Fruit fly (Drosophila melanogaster): Measurements from ENCODE around the gene Ndae1.

The Ndae1 gene

DNA sequence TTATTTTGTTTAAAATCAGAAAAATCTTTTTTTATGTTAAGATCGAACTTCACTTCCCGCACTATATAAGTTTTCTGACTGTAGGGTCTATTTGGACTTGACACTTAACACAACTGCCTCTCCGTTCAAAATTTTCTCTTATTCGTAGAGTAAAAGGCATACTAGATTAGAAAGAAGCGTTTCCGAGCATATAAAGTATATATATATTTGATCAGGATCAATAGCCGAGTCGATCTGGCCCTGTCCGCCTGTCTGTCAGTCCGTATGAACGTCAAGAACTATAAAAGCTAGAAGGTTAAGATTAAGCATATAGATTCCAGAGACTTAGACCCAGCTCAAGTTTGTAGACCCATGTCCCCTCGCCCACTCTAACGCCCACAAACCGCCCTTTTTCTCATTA, 16.4 kb downstream of the Ndae1 start, which contains the start of gene CG43800:
Gene CG43800 (minus strand): TSS at position 101 of the 400 bp plus-strand sequence.
- TF ChIP-seq fkh (GFP tag; optimal IDR thresholded peaks at IDR 0.05): no peak
- TF ChIP-seq CG10669 (GFP tag; optimal IDR thresholded peaks at IDR 0.05): no peak
- TF ChIP-seq Eip78C (GFP tag): no peak
- TF ChIP-seq pdm3 (GFP tag; optimal IDR thresholded peaks at IDR 0.05): no peak
- no peak for TF ChIP-seq Sox14 (GFP tag; optimal IDR thresholded peaks at IDR 0.05)
- no peak for TF ChIP-seq CG3919 (GFP tag; optimal IDR thresholded peaks at IDR 0.05)
- TF ChIP-seq lz (GFP tag; optimal IDR thresholded peaks at IDR 0.05): no peak

DNA sequence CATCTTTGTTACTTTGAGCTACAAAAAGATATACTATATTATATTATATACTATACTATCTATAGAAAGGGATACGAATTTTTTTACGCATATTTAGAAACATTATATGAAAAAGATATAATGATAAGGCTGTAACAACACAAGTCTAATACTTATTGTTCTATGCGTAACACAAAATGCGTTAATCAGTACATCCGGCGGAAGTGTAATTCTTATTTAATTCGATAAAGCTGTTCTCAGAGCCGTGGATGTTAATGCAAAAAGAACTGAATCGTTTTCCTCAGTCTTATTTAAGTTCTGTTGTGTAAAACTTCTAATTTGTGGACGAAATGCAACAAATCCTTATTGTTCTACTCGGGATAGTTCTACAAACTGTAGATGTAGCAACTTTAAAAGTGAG, 21.7 kb downstream of the Ndae1 start, which contains the start of gene CG43799:
Gene CG43799 (plus strand): TSS at position 301 of the 400 bp plus-strand sequence.
- TF ChIP-seq CG3919 (GFP tag; optimal IDR thresholded peaks at IDR 0.05): no peak
- TF ChIP-seq ss (GFP tag; optimal IDR thresholded peaks at IDR 0.05): no peak
- no peak for TF ChIP-seq Met (GFP tag; optimal IDR thresholded peaks at IDR 0.05)
- TF ChIP-seq Ets21C (GFP tag; optimal IDR thresholded peaks at IDR 0.05): no peak
- TF ChIP-seq CG10631 (GFP tag; optimal IDR thresholded peaks at IDR 0.05): no peak
- TF ChIP-seq CG4318 (GFP tag; optimal IDR thresholded peaks at IDR 0.05): no peak
- TF ChIP-seq dac (GFP tag; optimal IDR thresholded peaks at IDR 0.05): no peak
- TF ChIP-seq CG11762 (GFP tag; optimal IDR thresholded peaks at IDR 0.05; ENCODE audit: insufficient read depth): no peak
- no peak for TF ChIP-seq CG9139 (GFP tag; optimal IDR thresholded peaks at IDR 0.05)
- TF ChIP-seq CG6854 (GFP tag; optimal IDR thresholded peaks at IDR 0.05): no peak
- TF ChIP-seq OdsH (GFP tag; optimal IDR thresholded peaks at IDR 0.05): no peak
- TF ChIP-seq Eip75B (GFP tag; optimal IDR thresholded peaks at IDR 0.05): no peak
- TF ChIP-seq fd59A (GFP tag; optimal IDR thresholded peaks at IDR 0.05): no peak
- no peak for TF ChIP-seq dsx (GFP tag; optimal IDR thresholded peaks at IDR 0.05; ENCODE audit: poor library complexity, severe bottlenecking)

DNA sequence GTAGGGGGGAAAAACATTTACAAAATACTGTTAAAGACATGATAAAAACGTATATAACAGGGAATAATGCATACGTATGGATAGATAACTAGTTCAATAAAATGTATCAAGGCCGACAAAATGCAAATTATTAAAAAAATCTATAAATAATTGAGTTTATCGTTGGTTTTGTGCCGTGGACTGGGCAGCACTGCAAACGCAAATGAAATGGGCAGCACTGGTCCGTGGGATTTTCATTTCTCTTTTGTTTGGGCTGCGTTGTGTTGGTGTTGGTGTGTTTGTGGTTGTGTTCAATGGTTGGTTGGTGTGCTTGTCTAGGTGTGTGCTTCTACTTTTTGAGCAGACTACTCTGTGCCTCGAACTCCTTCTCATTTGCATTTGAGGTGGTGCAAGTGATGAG, 22.6 kb downstream of the Ndae1 start:
- TF ChIP-seq CG6808 (GFP tag; optimal IDR thresholded peaks at IDR 0.05): peak; percentile 87
- TF ChIP-seq fd85E (GFP tag; optimal IDR thresholded peaks at IDR 0.05): no peak

DNA sequence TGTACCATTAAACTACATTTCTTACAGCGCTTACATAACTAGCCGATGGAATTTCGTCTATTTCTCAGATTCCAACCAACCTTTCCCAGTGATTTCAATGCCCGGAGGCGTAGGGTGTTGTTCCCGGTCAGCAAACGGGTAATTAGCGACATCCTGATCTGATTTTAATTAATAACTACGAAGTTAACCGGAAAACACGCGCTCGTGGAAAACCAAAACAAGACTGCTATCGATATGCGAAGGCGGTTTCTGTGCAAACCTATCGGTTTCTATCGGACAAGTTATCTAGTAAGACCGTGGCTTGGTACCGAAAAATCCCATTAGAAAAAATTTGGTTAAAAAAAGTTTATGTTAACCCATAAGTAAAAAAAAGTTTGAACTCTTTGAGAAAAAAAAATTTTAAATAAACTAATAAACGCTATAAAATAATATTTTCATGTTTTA, 26.3 kb downstream of the Ndae1 start, which contains the start of gene mEFG1:
Gene mEFG1 (minus strand): TSS at position 253 of the 444 bp plus-strand sequence.
- TF ChIP-seq esn (GFP tag; optimal IDR thresholded peaks at IDR 0.05) (no peak), fkh (GFP tag; optimal IDR thresholded peaks at IDR 0.05) (no peak), CG10669 (GFP tag; optimal IDR thresholded peaks at IDR 0.05) (no peak), CG15336 (GFP tag; IDR thresholded peaks at IDR 0.05) (no peak), Ets96B (tag; optimal IDR thresholded peaks at IDR 0.05) (no peak)

DNA sequence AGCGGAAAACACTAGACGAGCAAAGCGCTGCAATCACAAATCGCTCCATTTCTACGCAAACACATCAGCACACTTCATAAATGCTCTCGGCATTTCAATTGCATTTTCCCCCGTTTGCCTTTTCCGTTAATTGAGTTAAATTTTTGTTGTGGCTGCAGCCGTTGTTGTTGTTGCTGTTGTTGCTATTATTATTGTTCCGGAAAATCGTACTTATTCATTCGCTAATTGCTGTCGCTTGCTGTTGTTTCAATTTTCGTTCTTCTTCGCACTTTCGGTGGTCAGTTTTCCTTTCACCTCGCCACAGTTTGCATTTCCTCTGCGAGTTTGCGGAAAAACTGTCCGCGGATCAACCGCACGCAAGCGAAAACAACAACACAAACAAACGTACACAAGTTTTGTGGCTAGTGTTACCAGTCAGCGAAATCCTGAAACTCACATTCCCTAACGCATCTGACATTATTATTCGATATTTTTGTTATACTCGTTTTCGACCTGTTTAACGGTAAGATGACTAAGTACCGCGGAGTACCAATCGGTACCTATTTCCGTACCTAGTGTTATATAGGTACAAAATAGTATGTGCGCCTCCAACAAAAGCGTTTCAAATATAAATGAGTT, 29.4 kb downstream of the Ndae1 start, which contains the start of gene CG13784:
Gene CG13784 (minus strand): TSS at position 384 of the 618 bp plus-strand sequence.
- TF ChIP-seq CG31627 (GFP tag; optimal IDR thresholded peaks at IDR 0.05): no peak
- TF ChIP-seq CG34406 (GFP tag; optimal IDR thresholded peaks at IDR 0.05): no peak
- no peak for TF ChIP-seq achi (GFP tag; optimal IDR thresholded peaks at IDR 0.05)
- TF ChIP-seq acj6 (GFP tag; optimal IDR thresholded peaks at IDR 0.05): peak; percentile 3
- TF ChIP-seq svp (GFP tag): peak; percentile 73
- peak; percentile 29 for TF ChIP-seq esn (GFP tag; optimal IDR thresholded peaks at IDR 0.05)
- peak; percentile 35 for TF ChIP-seq lz (GFP tag; optimal IDR thresholded peaks at IDR 0.05)
- peak; percentile 22 for TF ChIP-seq CG3032 (tag; optimal IDR thresholded peaks at IDR 0.05)
- TF ChIP-seq CG3919 (GFP tag; optimal IDR thresholded peaks at IDR 0.05): no peak
- peak; percentile 42; the same call in 1 of the 3 replicates for TF ChIP-seq CG6163 (GFP tag; IDR thresholded peaks at IDR 0.05)
- TF ChIP-seq dac (GFP tag; optimal IDR thresholded peaks at IDR 0.05): no peak
- TF ChIP-seq Sox15 (GFP tag; optimal IDR thresholded peaks at IDR 0.05): no peak
- no peak for TF ChIP-seq Smox (GFP tag; optimal IDR thresholded peaks at IDR 0.05)
- TF ChIP-seq vri (GFP tag; optimal IDR thresholded peaks at IDR 0.05): peak; percentile 54
- TF ChIP-seq CG8119 (GFP tag; IDR thresholded peaks at IDR 0.05): peak; percentile 18; the same call in 1 of the 3 replicates
- TF ChIP-seq CG10631 (GFP tag; optimal IDR thresholded peaks at IDR 0.05): peak; percentile 9
- TF ChIP-seq CG15336 (GFP tag; IDR thresholded peaks at IDR 0.05): no peak
- peak; percentile 77 for TF ChIP-seq Eip78C (GFP tag)
- no peak for TF ChIP-seq CG10669 (GFP tag; optimal IDR thresholded peaks at IDR 0.05)
- TF ChIP-seq OdsH (GFP tag; optimal IDR thresholded peaks at IDR 0.05): peak; percentile 17
- TF ChIP-seq CG11294 (GFP tag; IDR thresholded peaks at IDR 0.05): no peak
- TF ChIP-seq fkh (GFP tag; optimal IDR thresholded peaks at IDR 0.05): peak; percentile 68
- peak; percentile 23 for TF ChIP-seq Hr4 (GFP tag; optimal IDR thresholded peaks at IDR 0.05)
- no peak for TF ChIP-seq CG1621 (tag; optimal IDR thresholded peaks at IDR 0.05)
- no peak for TF ChIP-seq CG8632 (GFP tag; optimal IDR thresholded peaks at IDR 0.05)
- peak; percentile 54 for TF ChIP-seq Sox14 (GFP tag; optimal IDR thresholded peaks at IDR 0.05)
- TF ChIP-seq ss (GFP tag; optimal IDR thresholded peaks at IDR 0.05): peak in 1 of 2 experiments; percentile 59
- TF ChIP-seq cyc (GFP tag; optimal IDR thresholded peaks at IDR 0.05): peak; percentile 11
- peak; percentile 43 for TF ChIP-seq CG6854 (GFP tag; optimal IDR thresholded peaks at IDR 0.05)
- peak; percentile 15 for TF ChIP-seq Eip75B (GFP tag; optimal IDR thresholded peaks at IDR 0.05)

All from whole organism, prepupa.